Worm (Caenorhabditis elegans) whole organism, early embryonic: ENCODE results near the gene igeg-2.

Experiments used
- aly-1 ChIP-seq: sonication (generic microtip); optimal IDR thresholded peaks from 2 replicates; lab custom pipeline; 2016; ENCODE audit warnings: missing genetic modification characterization, missing compliant biosample characterization
- ama-1 ChIP-seq: fragments of 150-350 bp; optimal IDR thresholded peaks from 2 replicates; lab custom pipeline; 2014
- ceh-13 ChIP-seq: fragments of 200-800 bp; sonication (Bioruptor generic); optimal IDR thresholded peaks from 2 replicates; lab custom pipeline; 2018; ENCODE audit warnings: mild to moderate bottlenecking, missing genetic modification characterization, missing compliant biosample characterization
- ets-7 ChIP-seq: sonication (generic microtip); optimal IDR thresholded peaks from 2 replicates; lab custom pipeline; 2016; ENCODE audit warnings: missing genotype, missing genetic modification characterization, missing compliant biosample characterization
- hnd-1 ChIP-seq: sonication (generic microtip); optimal IDR thresholded peaks from 2 replicates; lab custom pipeline; 2016; ENCODE audit warnings: missing genetic modification characterization, missing compliant biosample characterization

ce11 chrX:11463005-11463404 is 16.6 kb upstream of the igeg-2 start:
- TF ChIP-seq ets-7 (tag; lab: Kevin White, UChicago) = no peak
- no peak for TF ChIP-seq aly-1 (tag; lab: Kevin White, UChicago)
- TF ChIP-seq ama-1 (lab: Kevin White, UChicago) = no peak
- no peak for TF ChIP-seq hnd-1 (tag; lab: Kevin White, UChicago)
- no peak for TF ChIP-seq ceh-13 (GFP tag; lab: Kevin White, UChicago)
